Worm (Caenorhabditis elegans) whole organism, late embryonic: ENCODE data around the gene Y69A2AR.18.

Experiments used
- F13H6.1 ChIP-seq: sonication (generic microtip); optimal IDR thresholded peaks from 2 replicates; lab custom pipeline; 2016; ENCODE audit warnings: missing genetic modification characterization, missing compliant biosample characterization
- unc-86 ChIP-seq: sonication (generic microtip); optimal IDR thresholded peaks from 2 replicates; lab custom pipeline; 2016; ENCODE audit warnings: missing genetic modification characterization, missing compliant biosample characterization

DNA sequence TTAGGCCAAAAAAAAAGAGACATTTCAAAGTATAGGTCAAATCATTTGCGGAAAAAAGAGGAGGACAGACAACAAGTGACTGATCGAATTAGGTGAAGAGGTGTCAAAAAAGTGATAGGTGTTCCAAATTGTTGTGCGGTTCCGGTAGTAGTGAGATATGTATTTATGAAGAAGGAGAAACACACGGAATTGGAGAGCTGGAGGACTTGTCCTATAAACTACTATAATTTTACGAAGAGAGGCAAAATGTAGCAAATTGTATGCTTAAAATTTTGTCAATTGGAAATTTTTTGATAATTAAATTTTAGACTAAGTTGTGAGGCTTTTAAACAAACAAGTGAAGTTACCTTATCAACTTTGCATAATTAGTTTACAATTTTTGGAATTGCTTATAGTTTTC lies 43.9 kb upstream of the Y69A2AR.18 start:
- TF ChIP-seq unc-86 (tag; lab: Kevin White, UChicago) (no peak), F13H6.1 (no peak)
